Worm (Caenorhabditis elegans) whole organism, L1 larva: Measurements from ENCODE around the gene cyn-4.

Source experiments
- C04F5.9 ChIP-seq: sonication (generic microtip); optimal IDR thresholded peaks from 2 replicates; lab custom pipeline; 2016; ENCODE audit warnings: missing genetic modification characterization, missing compliant biosample characterization
- C16A3.4 ChIP-seq: fragments of 150-350 bp; optimal IDR thresholded peaks from 2 replicates; lab custom pipeline; 2014; ENCODE audit warnings: missing biosample characterization, missing genetic modification characterization
- Y116A8C.19 ChIP-seq: sonication (generic microtip); optimal IDR thresholded peaks from 2 replicates; lab custom pipeline; 2016; ENCODE audit warnings: missing compliant biosample characterization, missing genetic modification characterization, borderline replicate concordance
- aha-1 ChIP-seq: fragments of 150-350 bp; optimal IDR thresholded peaks from 2 replicates; lab custom pipeline; 2014; ENCODE audit warnings: missing biosample characterization, missing genetic modification characterization
- alr-1 ChIP-seq: fragments of 200-800 bp; sonication (Bioruptor generic); optimal IDR thresholded peaks from 2 replicates; lab custom pipeline; 2018; ENCODE audit warnings: borderline replicate concordance, mild to moderate bottlenecking, missing genetic modification characterization, missing compliant biosample characterization
- ama-1 ChIP-seq: fragments of 150-350 bp; optimal IDR thresholded peaks from 2 replicates; lab custom pipeline; 2014
- blmp-1 ChIP-seq: fragments of 150-350 bp; optimal IDR thresholded peaks from 2 replicates; lab custom pipeline; 2014; ENCODE audit warnings: missing biosample characterization, missing genetic modification characterization
- ceh-63 ChIP-seq: fragments of 200-800 bp; sonication (Bioruptor generic); optimal IDR thresholded peaks from 2 replicates; lab custom pipeline; 2018; ENCODE audit warnings: mild to moderate bottlenecking, missing genetic modification characterization, missing compliant biosample characterization
- ceh-8 ChIP-seq: fragments of 200-800 bp; sonication (Bioruptor generic); optimal IDR thresholded peaks from 2 replicates; lab custom pipeline; 2018; ENCODE audit warnings: mild to moderate bottlenecking, missing genetic modification characterization, moderate library complexity, missing compliant biosample characterization
- ceh-82 ChIP-seq, 3 experiments: fragments of 150-350 bp in 1 of 3; sonication (generic microtip) in 2 of 3; optimal IDR thresholded peaks; 2 replicates each; lab custom pipeline; 2014 to 2017; ENCODE audit warnings: missing biosample characterization in 3 of 3, missing genetic modification characterization in 3 of 3
- ceh-88 ChIP-seq: fragments of 200-800 bp; sonication (Bioruptor generic); IDR thresholded peaks from 2 replicates; pipeline ENCODE4 v1.3.6; 2022; ENCODE audit warnings: missing genetic modification characterization, missing compliant biosample characterization
- ceh-90 ChIP-seq: sonication (generic microtip); optimal IDR thresholded peaks from 2 replicates; lab custom pipeline; 2016; ENCODE audit warnings: missing genetic modification characterization, missing compliant biosample characterization
- ces-1 ChIP-seq: fragments of 150-350 bp; optimal IDR thresholded peaks from 2 replicates; lab custom pipeline; 2014; ENCODE audit warnings: missing biosample characterization, missing genetic modification reagents, missing genetic modification characterization
- dpl-1 ChIP-seq, 3 experiments: fragments of 150-350 bp in 2 of 3; sonication (generic microtip) in 1 of 3; optimal IDR thresholded peaks; 2 replicates each; lab custom pipeline; 2014 to 2017; ENCODE audit warnings: missing biosample characterization in 3 of 3, missing genetic modification characterization in 3 of 3, missing genetic modification reagents in 3 of 3
- dsc-1 ChIP-seq: sonication (generic microtip); optimal IDR thresholded peaks from 2 replicates; lab custom pipeline; 2016; ENCODE audit warnings: mild to moderate bottlenecking, missing genetic modification characterization, missing compliant biosample characterization
- efl-1 ChIP-seq, 4 experiments: fragments of 150-350 bp; optimal IDR thresholded peaks in 3 of 4; peaks in 1 of 4; 1 replicate in 1 of 4; 2 replicates in 3 of 4; lab custom pipeline; 2014; ENCODE audit warnings: missing biosample characterization in 2 of 4, missing genetic modification characterization in 2 of 4, missing genetic modification reagents in 2 of 4
- elt-2 ChIP-seq: sonication (generic microtip); optimal IDR thresholded peaks from 2 replicates; lab custom pipeline; 2016; ENCODE audit warnings: missing genetic modification characterization, mild to moderate bottlenecking, inconsistent platforms, missing compliant biosample characterization, missing genetic modification reagents
- ets-5 ChIP-seq: fragments of 200-800 bp; sonication (Bioruptor generic); IDR thresholded peaks from 2 replicates; pipeline ENCODE4 v1.3.6; 2022; ENCODE audit warnings: missing genetic modification characterization, missing compliant biosample characterization
- fkh-4 ChIP-seq: sonication (generic microtip); optimal IDR thresholded peaks from 2 replicates; lab custom pipeline; 2016; ENCODE audit warnings: missing compliant biosample characterization, missing genetic modification characterization, borderline replicate concordance
- fkh-8 ChIP-seq: sonication (generic microtip); optimal IDR thresholded peaks from 2 replicates; lab custom pipeline; 2016; ENCODE audit warnings: mild to moderate bottlenecking, missing genetic modification characterization, missing compliant biosample characterization
- grh-1 ChIP-seq: fragments of 200-800 bp; sonication (Bioruptor generic); IDR thresholded peaks from 2 replicates; pipeline ENCODE4 v1.3.6; 2022; ENCODE audit warnings: missing genetic modification reagents, missing genetic modification characterization, missing compliant biosample characterization
- hlh-17 ChIP-seq: fragments of 200-800 bp; sonication (Bioruptor generic); optimal IDR thresholded peaks from 2 replicates; lab custom pipeline; 2018; ENCODE audit warnings: missing genetic modification characterization, mild to moderate bottlenecking, missing compliant biosample characterization, moderate library complexity, borderline replicate concordance
- hpl-2 ChIP-seq: fragments of 150-350 bp; optimal IDR thresholded peaks from 2 replicates; lab custom pipeline; 2014; ENCODE audit warnings: missing biosample characterization, missing genetic modification reagents, missing genetic modification characterization
- irx-1 ChIP-seq: sonication (generic microtip); optimal IDR thresholded peaks from 2 replicates; lab custom pipeline; 2016; ENCODE audit warnings: missing genetic modification characterization, missing compliant biosample characterization
- isw-1 ChIP-seq: fragments of 200-800 bp; sonication (Bioruptor generic); IDR thresholded peaks from 2 replicates; pipeline ENCODE4 v1.3.6; 2022; ENCODE audit warnings: missing genetic modification characterization, missing compliant biosample characterization
- lin-13 ChIP-seq: fragments of 150-350 bp; optimal IDR thresholded peaks from 2 replicates; lab custom pipeline; 2014; ENCODE audit warnings: missing biosample characterization, missing genetic modification reagents, missing genetic modification characterization
- lin-14 ChIP-seq: fragments of 200-800 bp; sonication (Bioruptor generic); optimal IDR thresholded peaks from 2 replicates; lab custom pipeline; 2018; ENCODE audit warnings: mild to moderate bottlenecking, missing genetic modification characterization, moderate library complexity, missing compliant biosample characterization
- lin-35 ChIP-seq, 2 experiments: fragments of 150-350 bp; optimal IDR thresholded peaks; 2 replicates each; lab custom pipeline; 2014; ENCODE audit warnings: missing biosample characterization in 2 of 2, missing genetic modification characterization in 2 of 2, missing genetic modification reagents in 2 of 2
- mep-1 ChIP-seq: fragments of 150-350 bp; optimal IDR thresholded peaks from 2 replicates; lab custom pipeline; 2014; ENCODE audit warnings: missing biosample characterization, missing genetic modification characterization
- nhr-12 ChIP-seq: sonication (generic microtip); optimal IDR thresholded peaks from 2 replicates; lab custom pipeline; 2017; ENCODE audit warnings: missing biosample characterization, missing genetic modification characterization
- nhr-19 ChIP-seq: fragments of 200-800 bp; sonication (Bioruptor generic); conservative IDR thresholded peaks from 2 replicates; pipeline ENCODE4 v1.3.6; 2022; ENCODE audit warnings: missing genetic modification characterization, missing compliant biosample characterization
- nhr-84 ChIP-seq: sonication (generic microtip); optimal IDR thresholded peaks from 2 replicates; lab custom pipeline; 2017; ENCODE audit warnings: missing biosample characterization, missing genetic modification characterization
- nhr-85 ChIP-seq: sonication (generic microtip); peaks from one replicate; lab custom pipeline; 2016; ENCODE audit warnings: missing genetic modification characterization, inconsistent platforms, missing compliant biosample characterization
- pqm-1 ChIP-seq: sonication (generic microtip); optimal IDR thresholded peaks from 3 replicates; lab custom pipeline; 2017; ENCODE audit warnings: missing biosample characterization, missing genetic modification characterization
- snpc-4 ChIP-seq: fragments of 150-350 bp; optimal IDR thresholded peaks from 2 replicates; lab custom pipeline; 2014; ENCODE audit warnings: missing biosample characterization, missing genetic modification characterization
- snu-23 ChIP-seq: sonication (generic microtip); optimal IDR thresholded peaks from 2 replicates; lab custom pipeline; 2016; ENCODE audit warnings: missing genetic modification characterization, missing compliant biosample characterization
- sox-4 ChIP-seq: sonication (generic microtip); optimal IDR thresholded peaks from 2 replicates; lab custom pipeline; 2016; ENCODE audit warnings: missing genetic modification characterization, missing compliant biosample characterization
- sptf-1 ChIP-seq: fragments of 150-350 bp; optimal IDR thresholded peaks from 2 replicates; lab custom pipeline; 2014; ENCODE audit warnings: missing biosample characterization, missing genetic modification characterization
- sup-37 ChIP-seq: fragments of 200-800 bp; sonication (Bioruptor generic); optimal IDR thresholded peaks from 2 replicates; lab custom pipeline; 2018; ENCODE audit warnings: mild to moderate bottlenecking, missing genetic modification characterization, missing compliant biosample characterization
- swsn-7 ChIP-seq: sonication (generic microtip); optimal IDR thresholded peaks from 2 replicates; lab custom pipeline; 2016; ENCODE audit warnings: missing genetic modification characterization, missing compliant biosample characterization
- tlp-1 ChIP-seq: fragments of 150-350 bp; optimal IDR thresholded peaks from 2 replicates; lab custom pipeline; 2014; ENCODE audit warnings: missing biosample characterization, missing genetic modification characterization
- unc-30 ChIP-seq: sonication (generic microtip); optimal IDR thresholded peaks from 2 replicates; lab custom pipeline; 2017; ENCODE audit warnings: missing biosample characterization, missing genetic modification characterization
- unc-86 ChIP-seq: sonication (generic microtip); optimal IDR thresholded peaks from 2 replicates; lab custom pipeline; 2016; ENCODE audit warnings: missing genetic modification characterization, missing compliant biosample characterization
- unc-98 ChIP-seq: fragments of 200-800 bp; sonication (Bioruptor generic); IDR thresholded peaks from 2 replicates; pipeline ENCODE4 v1.3.6; 2022; ENCODE audit warnings: missing genetic modification characterization, missing compliant biosample characterization

The cyn-4 gene

ce11 chrII:10851110-10851509, 21.3 kb downstream of the cyn-4 start (continued):
- peak; percentile 78 for TF ChIP-seq lin-13
- peak; percentile 89 for TF ChIP-seq mep-1 (tag; lab: Kevin White, UChicago)
- no peak for TF ChIP-seq blmp-1 (tag; lab: Kevin White, UChicago)
- TF ChIP-seq grh-1 (GFP tag; lab: Robert Waterston, UW) = no peak
- peak; percentile 62 for TF ChIP-seq aha-1 (tag; lab: Kevin White, UChicago)
- no peak for TF ChIP-seq nhr-12
- TF ChIP-seq ceh-82 (tag; optimal IDR thresholded peaks at IDR 0.05; lab: Kevin White, UChicago) = peak in 2 of 3 experiments; percentile 0 to 62
- TF ChIP-seq ceh-90 (tag; lab: Kevin White, UChicago) = no peak
- peak; percentile 68 to 80 for TF ChIP-seq lin-35 (GFP tag; optimal IDR thresholded peaks at IDR 0.05; lab: Kevin White, UChicago)
- peak; percentile 68 for TF ChIP-seq swsn-7
- no peak for TF ChIP-seq ceh-8 (GFP tag; lab: Kevin White, UChicago)
- peak; percentile 60 for TF ChIP-seq unc-86 (tag; lab: Kevin White, UChicago)
- TF ChIP-seq fkh-8 (tag; lab: Kevin White, UChicago) = peak; percentile 61
- TF ChIP-seq ets-5 = no peak
- no peak for TF ChIP-seq tlp-1 (tag; lab: Kevin White, UChicago)
- TF ChIP-seq sptf-1 (tag; lab: Kevin White, UChicago) = no peak
- TF ChIP-seq sup-37 (GFP tag; lab: Kevin White, UChicago) = no peak
- peak; percentile 24 for TF ChIP-seq isw-1 (GFP tag; lab: Robert Waterston, UW)
- TF ChIP-seq sox-4 = no peak
- TF ChIP-seq unc-98 (GFP tag; lab: Robert Waterston, UW) = no peak
- TF ChIP-seq C16A3.4 = peak; percentile 39
- peak; percentile 55 for TF ChIP-seq ceh-88 (GFP tag; lab: Robert Waterston, UW)
- no peak for TF ChIP-seq ces-1
- TF ChIP-seq efl-1 (optimal IDR thresholded peaks at IDR 0.05; lab: Kevin White, UChicago) = peak; percentile 65 to 67
- peak; percentile 56 to 95 for TF ChIP-seq efl-1 (GFP tag; optimal IDR thresholded peaks at IDR 0.05 in 1 of 2; lab: Kevin White, UChicago)
- TF ChIP-seq lin-14 (GFP tag; lab: Kevin White, UChicago) = peak; percentile 99
- TF ChIP-seq fkh-4 (tag; lab: Kevin White, UChicago) = no peak
- TF ChIP-seq nhr-84 = no peak
- TF ChIP-seq dpl-1 (GFP tag; optimal IDR thresholded peaks at IDR 0.05; lab: Kevin White, UChicago) = peak; percentile 35 to 61 (median 55)
- peak; percentile 56 for TF ChIP-seq elt-2 (tag; lab: Kevin White, UChicago)
- peak; percentile 24 for TF ChIP-seq dsc-1 (tag; lab: Kevin White, UChicago)
- no peak for TF ChIP-seq hlh-17 (GFP tag; lab: Kevin White, UChicago)
- TF ChIP-seq nhr-19 (GFP tag; lab: Robert Waterston, UW) = peak; percentile 68
- no peak for TF ChIP-seq alr-1 (tag; lab: Kevin White, UChicago)
- TF ChIP-seq C04F5.9 (tag; lab: Kevin White, UChicago) = peak; percentile 76
- TF ChIP-seq snu-23 = peak; percentile 87
- TF ChIP-seq ama-1 = no peak
- no peak for TF ChIP-seq hpl-2 (GFP tag; lab: Kevin White, UChicago)
- no peak for TF ChIP-seq unc-30 (tag; lab: Kevin White, UChicago)
- TF ChIP-seq nhr-85 (tag; lab: Kevin White, UChicago) = peak; percentile 97
- peak; percentile 61 for TF ChIP-seq irx-1 (tag; lab: Kevin White, UChicago)
- TF ChIP-seq pqm-1 = no peak
- peak; percentile 51 for TF ChIP-seq snpc-4 (tag; lab: Kevin White, UChicago)
- no peak for TF ChIP-seq Y116A8C.19 (tag; lab: Kevin White, UChicago)
- TF ChIP-seq ceh-63 (GFP tag; lab: Kevin White, UChicago) = no peak
